Fruit fly (Drosophila melanogaster) whole organism, embryonic: ENCODE data around the gene brm.

ENCODE experiments used
- Asciz ChIP-seq: fragments of 200-800 bp; sonication (Bioruptor generic); optimal IDR thresholded peaks from 2 replicates; lab custom pipeline; 2017; ENCODE audit warnings: missing biosample characterization, mild to moderate bottlenecking, missing genetic modification characterization, missing genetic modification reagents
- Bdp1 ChIP-seq: fragments of 200-800 bp; sonication (Bioruptor generic); optimal IDR thresholded peaks from 3 replicates; lab custom pipeline; 2016; ENCODE audit warnings: missing biosample characterization, missing genetic modification characterization
- CG1024 ChIP-seq: fragments of 200-800 bp; sonication (Bioruptor generic); IDR thresholded peaks from 2 replicates; pipeline ENCODE4 v1.3.6; 2022; ENCODE audit warnings: missing biosample characterization, missing genetic modification characterization
- CG12155 ChIP-seq: fragments of 200-800 bp; sonication (Bioruptor generic); optimal IDR thresholded peaks from 3 replicates; lab custom pipeline; 2016; ENCODE audit warnings: missing biosample characterization, missing genetic modification characterization
- CG1602 ChIP-seq: fragments of 200-800 bp; sonication (Bioruptor generic); optimal IDR thresholded peaks from 3 replicates; lab custom pipeline; 2016; ENCODE audit warnings: missing biosample characterization, missing genetic modification characterization
- CG16779 ChIP-seq: fragments of 200-800 bp; sonication (Bioruptor generic); IDR thresholded peaks from 2 replicates; pipeline ENCODE4 v1.3.6; 2022; ENCODE audit warnings: missing biosample characterization, missing genetic modification characterization
- CG17568 ChIP-seq: fragments of 200-800 bp; sonication (Bioruptor generic); optimal IDR thresholded peaks from 2 replicates; lab custom pipeline; 2018; ENCODE audit warnings: missing biosample characterization, mild to moderate bottlenecking, missing genetic modification characterization, moderate library complexity
- CG18011 ChIP-seq: fragments of 200-800 bp; sonication (Bioruptor generic); optimal IDR thresholded peaks from 2 replicates; lab custom pipeline; 2017; ENCODE audit warnings: missing biosample characterization, missing genetic modification characterization, mild to moderate bottlenecking, moderate library complexity, missing genotype
- CG3163 ChIP-seq: fragments of 200-800 bp; sonication (Bioruptor generic); optimal IDR thresholded peaks from 3 replicates; lab custom pipeline; 2016; ENCODE audit warnings: missing biosample characterization, missing genetic modification characterization
- CG33213 ChIP-seq: fragments of 200-800 bp; sonication (Bioruptor generic); optimal IDR thresholded peaks from 3 replicates; lab custom pipeline; 2016; ENCODE audit warnings: missing biosample characterization, missing genetic modification characterization
- CG4328 ChIP-seq: fragments of 200-800 bp; sonication (Bioruptor generic); optimal IDR thresholded peaks from 3 replicates; lab custom pipeline; 2017; ENCODE audit warnings: missing biosample characterization, missing genetic modification reagents, missing genetic modification characterization
- CG6175 ChIP-seq: fragments of 200-800 bp; sonication (Bioruptor generic); IDR thresholded peaks from 3 replicates; pipeline ENCODE4 v1.3.6; 2022; ENCODE audit warnings: missing biosample characterization, missing genetic modification characterization
- CG7786 ChIP-seq: fragments of 200-800 bp; sonication (Bioruptor generic); optimal IDR thresholded peaks from 2 replicates; lab custom pipeline; 2016; ENCODE audit warnings: missing biosample characterization, missing genetic modification characterization
- CG8089 ChIP-seq: fragments of 200-800 bp; sonication (Bioruptor generic); optimal IDR thresholded peaks from 3 replicates; lab custom pipeline; 2016; ENCODE audit warnings: missing biosample characterization, missing genetic modification characterization
- CG8281 ChIP-seq: fragments of 200-800 bp; sonication (Bioruptor generic); optimal IDR thresholded peaks from 2 replicates; lab custom pipeline; 2018; ENCODE audit warnings: missing biosample characterization, mild to moderate bottlenecking, missing genetic modification characterization, moderate library complexity
- CG8290 ChIP-seq, 3 experiments: fragments of 200-800 bp; sonication (Bioruptor generic); optimal IDR thresholded peaks; 2 replicates each; lab custom pipeline; 2016 to 2019; ENCODE audit warnings: missing biosample characterization in 3 of 3, missing genetic modification characterization in 3 of 3, mild to moderate bottlenecking in 2 of 3, moderate library complexity in 1 of 3
- CG8944 ChIP-seq: fragments of 200-800 bp; sonication (Bioruptor generic); optimal IDR thresholded peaks from 3 replicates; lab custom pipeline; 2016; ENCODE audit warnings: missing biosample characterization, missing genetic modification characterization
- Dll ChIP-seq: fragments of 200-800 bp; sonication (Bioruptor generic); IDR thresholded peaks from 4 replicates; pipeline ENCODE4 v1.3.6; 2022; ENCODE audit warnings: missing biosample characterization, missing genetic modification characterization; ENCODE audit not compliant: partially characterized antibody
- Doc2 ChIP-seq: fragments of 200-800 bp; sonication (Bioruptor generic); IDR thresholded peaks from 2 replicates; pipeline ENCODE4 v1.3.6; 2022; ENCODE audit warnings: missing biosample characterization, missing genetic modification characterization
- HLH54F ChIP-seq: fragments of 200-800 bp; sonication (Bioruptor generic); optimal IDR thresholded peaks from 3 replicates; lab custom pipeline; 2016; ENCODE audit warnings: missing biosample characterization, missing genetic modification characterization
- Hey ChIP-seq: fragments of 200-800 bp; sonication (Bioruptor generic); optimal IDR thresholded peaks from 3 replicates; lab custom pipeline; 2018; ENCODE audit warnings: missing biosample characterization, mild to moderate bottlenecking, missing genetic modification characterization
- HmgZ ChIP-seq: fragments of 200-800 bp; sonication (Bioruptor generic); optimal IDR thresholded peaks from 2 replicates; lab custom pipeline; 2018; ENCODE audit warnings: missing biosample characterization, mild to moderate bottlenecking, missing genetic modification characterization
- Neu2 ChIP-seq: fragments of 200-800 bp; sonication (Bioruptor generic); optimal IDR thresholded peaks from 3 replicates; lab custom pipeline; 2016; ENCODE audit warnings: missing biosample characterization, missing genetic modification characterization, borderline replicate concordance
- PHDP ChIP-seq: fragments of 200-800 bp; sonication (Bioruptor generic); optimal IDR thresholded peaks from 3 replicates; lab custom pipeline; 2018; ENCODE audit warnings: missing biosample characterization, mild to moderate bottlenecking, missing genetic modification characterization, moderate library complexity
- Rfx ChIP-seq: fragments of 200-800 bp; sonication (Bioruptor generic); IDR thresholded peaks from 2 replicates; pipeline ENCODE4 v1.3.6; 2022; ENCODE audit warnings: missing biosample characterization, missing genetic modification characterization
- Sox100B ChIP-seq: fragments of 200-800 bp; sonication (Bioruptor generic); optimal IDR thresholded peaks from 3 replicates; lab custom pipeline; 2018; ENCODE audit warnings: missing biosample characterization, mild to moderate bottlenecking, missing genetic modification characterization
- Ssrp ChIP-seq: fragments of 200-800 bp; sonication (Bioruptor generic); optimal IDR thresholded peaks from 2 replicates; lab custom pipeline; 2018; ENCODE audit warnings: missing biosample characterization, mild to moderate bottlenecking, missing genetic modification characterization, moderate library complexity
- ab ChIP-seq: fragments of 200-800 bp; sonication (Bioruptor generic); optimal IDR thresholded peaks from 2 replicates; lab custom pipeline; 2016; ENCODE audit warnings: missing biosample characterization, missing genetic modification characterization
- bbx ChIP-seq: fragments of 200-800 bp; sonication (Bioruptor generic); IDR thresholded peaks from 2 replicates; pipeline ENCODE4 v1.3.6; 2022; ENCODE audit warnings: missing biosample characterization, missing genetic modification characterization; ENCODE audit not compliant: partially characterized antibody
- bsh ChIP-seq, 2 experiments: fragments of 200-800 bp; sonication (Bioruptor generic); optimal IDR thresholded peaks; 2 replicates each; lab custom pipeline; 2017 to 2018; ENCODE audit warnings: mild to moderate bottlenecking in 2 of 2, missing biosample characterization in 2 of 2, missing genetic modification characterization in 2 of 2, moderate library complexity in 1 of 2
- cas ChIP-seq: fragments of 200-800 bp; sonication (Bioruptor generic); IDR thresholded peaks from 2 replicates; pipeline ENCODE4 v1.3.6; 2022; ENCODE audit warnings: missing biosample characterization, missing genetic modification characterization
- chif ChIP-seq, 2 experiments: fragments of 200-800 bp; sonication (Bioruptor generic); optimal IDR thresholded peaks; 3 replicates each; lab custom pipeline; 2016; ENCODE audit warnings: missing biosample characterization in 2 of 2, missing genetic modification characterization in 2 of 2
- dati ChIP-seq: fragments of 200-800 bp; sonication (Bioruptor generic); IDR thresholded peaks from 2 replicates; pipeline ENCODE4 v1.3.6; 2022; ENCODE audit warnings: missing biosample characterization, missing genetic modification characterization
- esg ChIP-seq: fragments of 200-800 bp; sonication (Bioruptor generic); conservative IDR thresholded peaks from 2 replicates; pipeline ENCODE4 v1.3.6; 2022; ENCODE audit warnings: missing biosample characterization, missing genetic modification characterization
- fu2 ChIP-seq: fragments of 200-800 bp; sonication (Bioruptor generic); optimal IDR thresholded peaks from 2 replicates; lab custom pipeline; 2016; ENCODE audit warnings: missing biosample characterization, missing genetic modification characterization
- gcm2 ChIP-seq: fragments of 200-800 bp; sonication (Bioruptor generic); optimal IDR thresholded peaks from 2 replicates; lab custom pipeline; 2016; ENCODE audit warnings: missing biosample characterization, missing genetic modification characterization
- ind ChIP-seq: fragments of 200-800 bp; sonication (Bioruptor generic); optimal IDR thresholded peaks from 3 replicates; lab custom pipeline; 2016; ENCODE audit warnings: missing biosample characterization, missing genetic modification characterization
- lbe ChIP-seq: fragments of 200-800 bp; sonication (Bioruptor generic); optimal IDR thresholded peaks from 2 replicates; lab custom pipeline; 2016; ENCODE audit warnings: missing biosample characterization, mild to moderate bottlenecking, missing genetic modification characterization
- peb ChIP-seq: fragments of 200-800 bp; sonication (Bioruptor generic); IDR thresholded peaks from 2 replicates; pipeline ENCODE4 v1.3.6; 2022; ENCODE audit warnings: missing biosample characterization, missing genetic modification characterization
- phol ChIP-seq: fragments of 200-800 bp; sonication (Bioruptor generic); optimal IDR thresholded peaks from 3 replicates; lab custom pipeline; 2018; ENCODE audit warnings: missing biosample characterization, mild to moderate bottlenecking, missing genetic modification characterization, moderate library complexity
- salm ChIP-seq: fragments of 200-800 bp; sonication (Bioruptor generic); optimal IDR thresholded peaks from 2 replicates; lab custom pipeline; 2018; ENCODE audit warnings: missing biosample characterization, mild to moderate bottlenecking, missing genetic modification characterization
- sens ChIP-seq: fragments of 200-800 bp; sonication (Bioruptor generic); peaks from one replicate; lab custom pipeline; 2016; ENCODE audit warnings: missing biosample characterization, missing genetic modification characterization
- slou ChIP-seq: fragments of 200-800 bp; sonication (Bioruptor generic); optimal IDR thresholded peaks from 3 replicates; lab custom pipeline; 2016; ENCODE audit warnings: missing biosample characterization, missing genetic modification characterization
- sr ChIP-seq: fragments of 200-800 bp; sonication (Bioruptor generic); IDR thresholded peaks from 3 replicates; pipeline ENCODE4 v1.3.6; 2022; ENCODE audit warnings: missing biosample characterization, missing genetic modification characterization
- tap ChIP-seq: fragments of 200-800 bp; optimal IDR thresholded peaks from 3 replicates; lab custom pipeline; 2019; ENCODE audit warnings: missing biosample characterization, mild to moderate bottlenecking, missing genetic modification characterization, moderate library complexity
- tio ChIP-seq: fragments of 200-800 bp; sonication (Bioruptor generic); optimal IDR thresholded peaks from 2 replicates; lab custom pipeline; 2017; ENCODE audit warnings: missing biosample characterization, missing genetic modification characterization, inconsistent platforms
- ttk ChIP-seq: fragments of 200-800 bp; sonication (Bioruptor generic); IDR thresholded peaks from 2 replicates; pipeline ENCODE4 v2.1.2; 2022; ENCODE audit warnings: missing biosample characterization, missing genetic modification characterization
- unc-4 ChIP-seq: fragments of 200-800 bp; sonication (Bioruptor generic); IDR thresholded peaks from 2 replicates; pipeline ENCODE4 v1.3.6; 2022; ENCODE audit warnings: missing biosample characterization, missing genetic modification characterization; ENCODE audit not compliant: partially characterized antibody
- zen ChIP-seq: fragments of 200-800 bp; sonication (Bioruptor generic); optimal IDR thresholded peaks from 3 replicates; lab custom pipeline; 2018; ENCODE audit warnings: missing biosample characterization, mild to moderate bottlenecking, missing genetic modification characterization, moderate library complexity
- zfh1 ChIP-seq: fragments of 200-800 bp; sonication (Bioruptor generic); IDR thresholded peaks from 3 replicates; pipeline ENCODE4 v1.3.6; 2022; ENCODE audit warnings: missing biosample characterization, missing genetic modification characterization

The brm gene

DNA sequence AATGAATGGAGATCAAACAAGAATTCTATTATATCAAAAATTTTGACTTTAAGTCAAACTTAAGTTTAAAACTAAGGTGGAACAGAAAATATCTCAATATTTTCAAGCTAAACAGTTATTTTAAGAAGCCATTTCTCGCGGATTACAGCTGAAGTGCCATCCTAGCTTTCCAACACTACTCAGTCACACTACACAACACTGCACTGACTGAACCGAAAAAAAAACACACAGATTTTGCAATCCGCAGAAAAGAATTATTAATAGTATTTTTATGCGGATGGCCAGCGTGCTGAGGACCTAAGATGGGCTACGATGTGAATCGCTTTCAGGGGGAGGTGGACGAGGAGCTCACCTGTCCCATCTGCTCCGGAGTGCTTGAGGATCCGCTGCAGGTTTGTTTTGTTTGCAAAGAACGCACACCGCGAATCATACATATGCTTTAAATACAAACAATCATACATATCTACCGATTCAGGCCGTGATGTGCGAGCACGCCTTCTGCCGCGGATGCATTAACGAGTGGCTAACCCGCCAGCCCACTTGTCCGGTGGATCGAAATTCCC lies 26.1 kb downstream of the brm start, which contains the start of gene elgi (continued):
- TF ChIP-seq HLH54F (GFP tag; lab: Kevin White, UChicago), result peak; percentile 67
- peak; percentile 4 for TF ChIP-seq CG1602 (GFP tag; lab: Kevin White, UChicago)
- TF ChIP-seq Sox100B (GFP tag; lab: Kevin White, UChicago), result no peak
- TF ChIP-seq Doc2, result no peak
- peak; percentile 39 for TF ChIP-seq Bdp1 (GFP tag; lab: Kevin White, UChicago)
- no peak for TF ChIP-seq Hey (tag; lab: Kevin White, UChicago)
- TF ChIP-seq bbx (GFP tag; lab: Robert Waterston, UW), result peak; percentile 49
- peak; percentile 66 for TF ChIP-seq ind (GFP tag; lab: Kevin White, UChicago)
- TF ChIP-seq Dll, result no peak
- peak; percentile 55; the same call in 1 of the 3 replicates for TF ChIP-seq zfh1 (GFP tag; lab: Robert Waterston, UW)
- TF ChIP-seq CG7786 (GFP tag; lab: Kevin White, UChicago), result peak; percentile 76
- TF ChIP-seq CG16779 (GFP tag; lab: Robert Waterston, UW), result peak; percentile 37; the same call in 1 of the 2 replicates
- no peak for TF ChIP-seq Asciz (GFP tag; lab: Kevin White, UChicago)
- no peak for TF ChIP-seq ab
- no peak for TF ChIP-seq dati (GFP tag; lab: Robert Waterston, UW)
- no peak for TF ChIP-seq peb (GFP tag; lab: Robert Waterston, UW)
- peak; percentile 51 for TF ChIP-seq CG3163
- TF ChIP-seq CG8281 (tag; lab: Kevin White, UChicago), result no peak
- TF ChIP-seq CG18011 (GFP tag; lab: Kevin White, UChicago), result peak; percentile 34
- peak; percentile 58 for TF ChIP-seq fu2
- TF ChIP-seq zen (tag; lab: Kevin White, UChicago), result peak; percentile 12
- peak; percentile 24 for TF ChIP-seq CG4328 (GFP tag; lab: Kevin White, UChicago)
- peak; percentile 34 for TF ChIP-seq PHDP
- TF ChIP-seq esg, result no peak
- TF ChIP-seq CG12155 (GFP tag; lab: Kevin White, UChicago), result peak; percentile 75
- 0 out of 2 replicates have a peak, but pooled peaks have one; percentile 23 for TF ChIP-seq cas (GFP tag; lab: Robert Waterston, UW)
- no peak for TF ChIP-seq tap (tag; lab: Kevin White, UChicago)
- TF ChIP-seq ttk, result no peak
- TF ChIP-seq lbe (GFP tag; lab: Kevin White, UChicago), result peak; percentile 78
- no peak for TF ChIP-seq sens (GFP tag; lab: Kevin White, UChicago)
- TF ChIP-seq CG17568, result no peak
- peak; percentile 30; the same call in 1 of the 2 replicates for TF ChIP-seq unc-4
- TF ChIP-seq CG8290 (GFP tag; optimal IDR thresholded peaks at IDR 0.05; lab: Kevin White, UChicago), result no peak
- TF ChIP-seq CG8290 (tag; optimal IDR thresholded peaks at IDR 0.05; lab: Kevin White, UChicago), result no peak
- TF ChIP-seq salm (tag; lab: Kevin White, UChicago), result no peak
- TF ChIP-seq HmgZ (tag; lab: Kevin White, UChicago), result peak; percentile 72
- TF ChIP-seq CG1024 (GFP tag; lab: Robert Waterston, UW), result peak; percentile 35
- TF ChIP-seq slou (GFP tag; lab: Kevin White, UChicago), result peak; percentile 2
- 0 out of 3 replicates have a peak, but pooled peaks have one; percentile 7 for TF ChIP-seq CG6175 (GFP tag; lab: Robert Waterston, UW)
- TF ChIP-seq phol (tag; lab: Kevin White, UChicago), result peak; percentile 67
- no peak for TF ChIP-seq gcm2 (GFP tag; lab: Kevin White, UChicago)
- TF ChIP-seq Neu2 (GFP tag; lab: Kevin White, UChicago), result no peak
- TF ChIP-seq CG8944 (GFP tag; lab: Kevin White, UChicago), result peak; percentile 38
- peak; percentile 85 for TF ChIP-seq Rfx (GFP tag; lab: Robert Waterston, UW)
- no peak for TF ChIP-seq tio
- no peak for TF ChIP-seq Ssrp (tag; lab: Kevin White, UChicago)
- TF ChIP-seq CG8089 (GFP tag; lab: Kevin White, UChicago), result peak; percentile 20
- peak in 1 of 2 experiments; percentile 1 for TF ChIP-seq bsh (GFP tag; optimal IDR thresholded peaks at IDR 0.05; lab: Kevin White, UChicago)
- TF ChIP-seq CG33213 (GFP tag; lab: Kevin White, UChicago), result peak; percentile 51
- TF ChIP-seq sr (GFP tag; lab: Robert Waterston, UW), result no peak
- peak; percentile 35 to 63 for TF ChIP-seq chif (GFP tag; optimal IDR thresholded peaks at IDR 0.05; lab: Kevin White, UChicago)
